Worm (Caenorhabditis elegans) whole organism, midembryonic: ENCODE results near the gene F07G11.4.

Source experiments
- T22C8.4 ChIP-seq: fragments of 200-800 bp; sonication (Bioruptor generic); IDR thresholded peaks from 2 replicates; pipeline ENCODE4 v1.3.6; 2022; ENCODE audit warnings: missing genetic modification characterization, missing compliant biosample characterization
- cog-1 ChIP-seq: sonication (generic microtip); optimal IDR thresholded peaks from 2 replicates; lab custom pipeline; 2016; ENCODE audit warnings: missing genetic modification characterization, missing compliant biosample characterization
- flt-1 ChIP-seq: fragments of 200-800 bp; sonication (Bioruptor generic); IDR thresholded peaks from 2 replicates; pipeline ENCODE4 v1.3.6; 2022; ENCODE audit warnings: missing genetic modification characterization, missing compliant biosample characterization
- klf-2 ChIP-seq: fragments of 200-800 bp; sonication (Bioruptor generic); conservative IDR thresholded peaks from 2 replicates; pipeline ENCODE4 v1.3.6; 2022; ENCODE audit warnings: missing genetic modification reagents, missing genetic modification characterization, missing compliant biosample characterization
- med-1 ChIP-seq: sonication (generic microtip); optimal IDR thresholded peaks from 2 replicates; lab custom pipeline; 2017; ENCODE audit warnings: missing genetic modification characterization, mild to moderate bottlenecking, missing compliant biosample characterization, antibody characterized with exemption, missing genetic modification reagents; ENCODE audit not compliant: insufficient read depth
- ref-1 ChIP-seq: fragments of 200-800 bp; sonication (Bioruptor generic); conservative IDR thresholded peaks from 2 replicates; pipeline ENCODE4 v1.3.6; 2022; ENCODE audit warnings: missing genetic modification reagents, missing genetic modification characterization, missing compliant biosample characterization
- tab-1 ChIP-seq: fragments of 200-800 bp; sonication (Bioruptor generic); IDR thresholded peaks from 2 replicates; pipeline ENCODE4 v1.3.6; 2022; ENCODE audit warnings: missing genetic modification characterization, missing compliant biosample characterization
- ztf-23 ChIP-seq: fragments of 200-800 bp; sonication (Bioruptor generic); IDR thresholded peaks from 2 replicates; pipeline ENCODE4 v1.3.6; 2022; ENCODE audit warnings: missing genetic modification reagents, missing genetic modification characterization, missing compliant biosample characterization
- ztf-29 ChIP-seq: fragments of 200-800 bp; sonication (Bioruptor generic); IDR thresholded peaks from 2 replicates; pipeline ENCODE4 v1.3.6; 2022; ENCODE audit warnings: missing genetic modification reagents, missing genetic modification characterization, missing compliant biosample characterization

- TF ChIP-seq flt-1 (no peak), klf-2 (no peak), ztf-29 (no peak), ref-1 (GFP tag; lab: Robert Waterston, UW) (no peak), ztf-23 (GFP tag; lab: Robert Waterston, UW) (no peak), T22C8.4 (no peak), cog-1 (no peak), med-1 (no peak), tab-1 (GFP tag; lab: Robert Waterston, UW) (no peak)
These were observed 48.4 kb upstream of the F07G11.4 start, which contains the start of gene srh-244 for ce11 chrV:7343522-7343921.
